Fruit fly (Drosophila melanogaster): ENCODE results near the gene Kul.
A peak's percentile ranks its signal among the peaks of the same experiment; 100 is the strongest.

Gene Kul

DNA sequence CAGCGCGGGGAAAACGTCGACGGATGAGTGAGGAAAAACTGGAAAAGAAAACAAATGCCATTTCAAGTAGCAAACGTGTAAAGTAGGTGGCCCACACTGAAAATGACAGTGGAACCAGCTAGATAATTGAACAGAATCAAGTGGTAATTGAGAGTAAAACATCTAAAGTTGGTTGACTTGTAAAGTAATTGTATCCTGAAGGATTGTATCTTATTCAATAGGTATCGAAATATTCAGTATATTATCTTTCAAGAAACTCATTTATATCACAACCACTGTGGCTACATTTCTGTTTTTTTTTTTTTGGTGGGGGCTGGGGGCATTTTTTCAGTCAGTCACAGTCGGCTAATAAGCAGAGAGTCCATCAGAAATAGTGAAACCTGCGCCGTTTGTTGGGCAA lies 26.4 kb upstream of the Kul start (continued):
- TF ChIP-seq HLH54F (GFP tag; optimal IDR thresholded peaks at IDR 0.05) (no peak), gsb-n (tag; optimal IDR thresholded peaks at IDR 0.05) (peak; percentile 46), sima (GFP tag; optimal IDR thresholded peaks at IDR 0.05) (no peak), Fer1 (GFP tag; optimal IDR thresholded peaks at IDR 0.05) (no peak), CG3726 (GFP tag; IDR thresholded peaks at IDR 0.05) (0 out of 3 replicates have a peak, but pooled peaks have one; percentile 49), CG17568 (GFP tag; optimal IDR thresholded peaks at IDR 0.05) (no peak), corto (GFP tag; optimal IDR thresholded peaks at IDR 0.05) (no peak), phol (tag; optimal IDR thresholded peaks at IDR 0.05) (no peak), pnt (GFP tag; optimal IDR thresholded peaks at IDR 0.05) (peak; percentile 70), fd102C (GFP tag; optimal IDR thresholded peaks at IDR 0.05) (no peak), CG11093 (GFP tag; IDR thresholded peaks at IDR 0.05) (peak; percentile 41; the same call in 1 of the 3 replicates), shn (GFP tag; optimal IDR thresholded peaks at IDR 0.05) (no peak), sd (tag; optimal IDR thresholded peaks at IDR 0.05) (no peak), fd96Cb (tag; optimal IDR thresholded peaks at IDR 0.05) (no peak), hbn (GFP tag; IDR thresholded peaks at IDR 0.05; ENCODE audit: partially characterized antibody) (no peak), TFAM (GFP tag; optimal IDR thresholded peaks at IDR 0.05) (no peak), ash1 (GFP tag; optimal IDR thresholded peaks at IDR 0.05) (no peak), HLH4C (GFP tag; IDR thresholded peaks at IDR 0.05; ENCODE audit: partially characterized antibody) (no peak), tll (GFP tag; optimal IDR thresholded peaks at IDR 0.05) (no peak), CG12942 (GFP tag; optimal IDR thresholded peaks at IDR 0.05) (no peak), E2f2 (GFP tag; IDR thresholded peaks at IDR 0.05) (0 out of 2 replicates have a peak, but pooled peaks have one; percentile 8), CG2129 (GFP tag; IDR thresholded peaks at IDR 0.05; ENCODE audit: partially characterized antibody) (no peak), Dip2 (GFP tag; IDR thresholded peaks at IDR 0.05) (no peak), CG6765 (GFP tag; optimal IDR thresholded peaks at IDR 0.05) (no peak), CG34376 (GFP tag; optimal IDR thresholded peaks at IDR 0.05) (no peak), CG2712 (tag; optimal IDR thresholded peaks at IDR 0.05) (peak; percentile 78), CG13296 (GFP tag; optimal IDR thresholded peaks at IDR 0.05) (no peak), Hand (GFP tag; optimal IDR thresholded peaks at IDR 0.05) (no peak), C15 (GFP tag; IDR thresholded peaks at IDR 0.05) (no peak), CrebB (tag; optimal IDR thresholded peaks at IDR 0.05) (no peak), CG5953 (GFP tag; IDR thresholded peaks at IDR 0.05) (no peak), CG7839 (tag; optimal IDR thresholded peaks at IDR 0.05) (no peak), Side (GFP tag; optimal IDR thresholded peaks at IDR 0.05) (peak; percentile 11), CG31365 (tag; optimal IDR thresholded peaks at IDR 0.05) (no peak), CG12071 (GFP tag; optimal IDR thresholded peaks at IDR 0.05) (no peak), Ets97D (GFP tag; optimal IDR thresholded peaks at IDR 0.05) (no peak), lilli (GFP tag; optimal IDR thresholded peaks at IDR 0.05) (no peak), CG10654 (GFP tag; optimal IDR thresholded peaks at IDR 0.05) (no peak), H15 (GFP tag; IDR thresholded peaks at IDR 0.05) (peak; percentile 65; the same call in 1 of the 3 replicates), bab2 (GFP tag; optimal IDR thresholded peaks at IDR 0.05) (peak; percentile 37), D (optimal IDR thresholded peaks at IDR 0.05) (no peak), D (GFP tag; optimal IDR thresholded peaks at IDR 0.05) (no peak), danr (GFP tag; IDR thresholded peaks at IDR 0.05) (peak; percentile 52; the same call in 1 of the 2 replicates), CG13424 (tag; optimal IDR thresholded peaks at IDR 0.05) (peak; percentile 18), Sin3A (optimal IDR thresholded peaks at IDR 0.05) (no peak), jumu (GFP tag; optimal IDR thresholded peaks at IDR 0.05) (peak; percentile 46), Dp (GFP tag; optimal IDR thresholded peaks at IDR 0.05) (no peak), Dad (GFP tag; optimal IDR thresholded peaks at IDR 0.05) (no peak), Scr (GFP tag; IDR thresholded peaks at IDR 0.05; ENCODE audit: partially characterized antibody) (no peak), CG11247 (GFP tag; IDR thresholded peaks at IDR 0.05) (0 out of 2 replicates have a peak, but pooled peaks have one; percentile 6), CG1529 (GFP tag; optimal IDR thresholded peaks at IDR 0.05) (no peak)

Data from whole organism, embryonic.